Worm (Caenorhabditis elegans): ENCODE measurements around the gene trp-1.

- TF ChIP-seq him-1 (tag; optimal IDR thresholded peaks at IDR 0.05) (no peak), dao-5 (tag; optimal IDR thresholded peaks at IDR 0.05) (no peak)
Observed at ce11 chrIII:8533900-8534299, 1.0 kb upstream of the trp-1 start.
